Worm (Caenorhabditis elegans): Measurements from ENCODE around the gene txt-14.

The txt-14 gene

ce11 chrV:18582358-18582757, at the start of gene txt-14:
Gene txt-14, plus strand, starts transcription at chrV:18582658.
- TF ChIP-seq ceh-43 (GFP tag; optimal IDR thresholded peaks at IDR 0.05) (no peak), mep-1 (tag; optimal IDR thresholded peaks at IDR 0.05) (no peak), unc-62 (GFP tag; optimal IDR thresholded peaks at IDR 0.05) (no peak)

- no peak for TF ChIP-seq lin-13 (tag; optimal IDR thresholded peaks at IDR 0.05)
- TF ChIP-seq pha-4 (tag; optimal IDR thresholded peaks at IDR 0.05): peak; percentile 31
- no peak for TF ChIP-seq drap-1 (GFP tag; optimal IDR thresholded peaks at IDR 0.05)
- peak; percentile 36 for TF ChIP-seq nhr-237 (tag; optimal IDR thresholded peaks at IDR 0.05)
These were observed 48.9 kb upstream of the txt-14 start, which contains the start of gene ints-5 for ce11 chrV:18533606-18534005. Gene ints-5, plus strand, starts transcription at chrV:18533953.

ce11 chrV:18536015-18536414, 46.4 kb upstream of the txt-14 start:
- TF ChIP-seq zip-8 (tag; optimal IDR thresholded peaks at IDR 0.05) (peak; percentile 96), ham-2 (GFP tag; optimal IDR thresholded peaks at IDR 0.05) (no peak), blmp-1 (tag; optimal IDR thresholded peaks at IDR 0.05) (no peak)

- no peak for TF ChIP-seq bed-3 (GFP tag; optimal IDR thresholded peaks at IDR 0.05)
These were observed 28.7 kb upstream of the txt-14 start, which contains the start of gene Y51A2D.8 for ce11 chrV:18553750-18554149. Gene Y51A2D.8, minus strand, starts transcription at chrV:18553850.

ce11 chrV:18556488-18556887, 26.0 kb upstream of the txt-14 start, which contains the start of the genes ttr-24 and ttr-25:
Gene ttr-24, minus strand, starts transcription at chrV:18556643.
Gene ttr-25, plus strand, starts transcription at chrV:18556714.
- no peak for TF ChIP-seq ceh-39 (tag; optimal IDR thresholded peaks at IDR 0.05)
- TF ChIP-seq hlh-1 (tag; optimal IDR thresholded peaks at IDR 0.05): peak; percentile 60
- TF ChIP-seq lin-13 (tag; optimal IDR thresholded peaks at IDR 0.05): no peak
- TF ChIP-seq pha-4 (tag; optimal IDR thresholded peaks at IDR 0.05): no peak
- no peak for TF ChIP-seq snpc-4 (tag; optimal IDR thresholded peaks at IDR 0.05)

- no peak for TF ChIP-seq mab-5 (tag; optimal IDR thresholded peaks at IDR 0.05)
- TF ChIP-seq unc-120 (tag; optimal IDR thresholded peaks at IDR 0.05; ENCODE audit: poor library complexity, severe bottlenecking): no peak
- no peak for TF ChIP-seq bed-3 (GFP tag; optimal IDR thresholded peaks at IDR 0.05)
- no peak for TF ChIP-seq tbx-8 (GFP tag; optimal IDR thresholded peaks at IDR 0.05)
- no peak for TF ChIP-seq hlh-1 (tag; optimal IDR thresholded peaks at IDR 0.05)
- no peak for TF ChIP-seq zip-8 (tag; optimal IDR thresholded peaks at IDR 0.05)
- TF ChIP-seq lin-32 (GFP tag; optimal IDR thresholded peaks at IDR 0.05): no peak
- TF ChIP-seq blmp-1 (tag; optimal IDR thresholded peaks at IDR 0.05): no peak
- no peak for TF ChIP-seq nhr-76 (tag; optimal IDR thresholded peaks at IDR 0.05)
- TF ChIP-seq ces-1 (GFP tag; optimal IDR thresholded peaks at IDR 0.05): no peak
- no peak for TF ChIP-seq ztf-11 (tag; optimal IDR thresholded peaks at IDR 0.05)
- no peak for TF ChIP-seq flh-1 (GFP tag; optimal IDR thresholded peaks at IDR 0.05)
- no peak for TF ChIP-seq nhr-237 (tag; optimal IDR thresholded peaks at IDR 0.05)
- TF ChIP-seq ham-2 (GFP tag; optimal IDR thresholded peaks at IDR 0.05): no peak
- TF ChIP-seq ceh-43 (GFP tag; optimal IDR thresholded peaks at IDR 0.05): no peak
- no peak for TF ChIP-seq snpc-4 (tag; optimal IDR thresholded peaks at IDR 0.05)
- TF ChIP-seq elt-1 (tag; optimal IDR thresholded peaks at IDR 0.05; ENCODE audit: borderline replicate concordance, insufficient read depth): no peak
These were observed 22.3 kb upstream of the txt-14 start, which contains the start of gene ttr-26 for ce11 chrV:18560188-18560587. Gene ttr-26, minus strand, starts transcription at chrV:18560288.

- TF ChIP-seq nhr-2 (tag; optimal IDR thresholded peaks at IDR 0.05) (no peak), elt-1 (tag; optimal IDR thresholded peaks at IDR 0.05; ENCODE audit: borderline replicate concordance, insufficient read depth) (no peak), ceh-83 (GFP tag; optimal IDR thresholded peaks at IDR 0.05) (no peak)
These were observed 21.5 kb upstream of the txt-14 start for ce11 chrV:18560944-18561343.

ce11 chrV:18564786-18565185, 17.7 kb upstream of the txt-14 start, which contains the start of gene srg-34:
Gene srg-34, minus strand, starts transcription at chrV:18564886.
- TF ChIP-seq elt-3 (tag; optimal IDR thresholded peaks at IDR 0.05): no peak
- TF ChIP-seq mab-5 (tag; optimal IDR thresholded peaks at IDR 0.05): no peak
